Fruit fly (Drosophila melanogaster) whole organism, prepupa: ENCODE results near the gene CG31262.

Experiments
- Blimp-1 ChIP-seq: fragments of 200-800 bp; sonication (Bioruptor generic); optimal IDR thresholded peaks from 3 replicates; lab custom pipeline; 2017; ENCODE audit warnings: missing biosample characterization, missing genetic modification characterization, mild to moderate bottlenecking, moderate library complexity, missing genetic modification reagents
- CG16779 ChIP-seq: fragments of 200-800 bp; sonication (Bioruptor generic); optimal IDR thresholded peaks from 3 replicates; lab custom pipeline; 2017; ENCODE audit warnings: missing biosample characterization, mild to moderate bottlenecking, missing genetic modification characterization
- CG31627 ChIP-seq: fragments of 200-800 bp; sonication (Bioruptor generic); optimal IDR thresholded peaks from 3 replicates; lab custom pipeline; 2016; ENCODE audit warnings: missing biosample characterization, missing genetic modification characterization
- acj6 ChIP-seq: fragments of 200-800 bp; sonication (Bioruptor generic); optimal IDR thresholded peaks from 3 replicates; lab custom pipeline; 2016; ENCODE audit warnings: missing biosample characterization, missing genetic modification characterization
- fd59A ChIP-seq: fragments of 200-800 bp; sonication (Bioruptor generic); optimal IDR thresholded peaks from 2 replicates; lab custom pipeline; 2017; ENCODE audit warnings: missing biosample characterization, mild to moderate bottlenecking, missing genetic modification characterization, missing genetic modification reagents
- vri ChIP-seq: fragments of 200-800 bp; sonication (Bioruptor generic); optimal IDR thresholded peaks from 3 replicates; lab custom pipeline; 2016; ENCODE audit warnings: missing biosample characterization, mild to moderate bottlenecking, missing genetic modification characterization

dm6 chr3R:17247699-17248098, 24.8 kb upstream of the CG31262 start:
- TF ChIP-seq CG16779 (tag; lab: Kevin White, UChicago): no peak
- no peak for TF ChIP-seq fd59A (GFP tag; lab: Kevin White, UChicago)
- no peak for TF ChIP-seq Blimp-1 (GFP tag; lab: Kevin White, UChicago)
- TF ChIP-seq vri: no peak
- TF ChIP-seq CG31627: no peak
- TF ChIP-seq acj6: no peak
